Fruit fly (Drosophila melanogaster): ENCODE data around the gene CG31775.
"Not testable (repeated sequence)": the region's sequence is repeated elsewhere in the genome, so short reads cannot be mapped to it uniquely, and the experiment has no call there.

- not testable (repeated sequence) for TF ChIP-seq CG8478, CTCF (optimal IDR thresholded peaks at IDR 0.05)
Observed at dm6 chr2L:14741740-14742139, 4.2 kb upstream of the CG31775 start, which contains the start of gene CG42586.
